Worm (Caenorhabditis elegans) whole organism, L3 larva: ENCODE measurements around the gene mre-11.
A peak's percentile ranks its signal among the peaks of the same experiment; 100 is the strongest.

ENCODE experiments used
- R02D3.7 ChIP-seq: fragments of 150-350 bp; optimal IDR thresholded peaks from 2 replicates; lab custom pipeline; 2014; ENCODE audit warnings: missing biosample characterization, missing genetic modification characterization
- ZK546.5 ChIP-seq: sonication (generic microtip); optimal IDR thresholded peaks from 2 replicates; lab custom pipeline; 2017; ENCODE audit warnings: missing biosample characterization, missing genetic modification characterization
- aly-2 ChIP-seq: fragments of 150-350 bp; optimal IDR thresholded peaks from 2 replicates; lab custom pipeline; 2014; ENCODE audit warnings: missing biosample characterization, missing genetic modification characterization
- ama-1 ChIP-seq: fragments of 150-350 bp; optimal IDR thresholded peaks from 2 replicates; lab custom pipeline; 2018
- ceh-9 ChIP-seq: sonication (generic microtip); optimal IDR thresholded peaks from 2 replicates; lab custom pipeline; 2018; ENCODE audit warnings: missing biosample characterization, missing genetic modification characterization
- egl-5 ChIP-seq: fragments of 150-350 bp; optimal IDR thresholded peaks from 2 replicates; lab custom pipeline; 2017; ENCODE audit warnings: missing biosample characterization, missing genetic modification reagents, missing genetic modification characterization, inconsistent platforms
- elt-2 ChIP-seq: sonication (generic microtip); optimal IDR thresholded peaks from 2 replicates; lab custom pipeline; 2016; ENCODE audit warnings: missing genetic modification reagents, mild to moderate bottlenecking, missing genetic modification characterization, missing compliant biosample characterization
- elt-3 ChIP-seq, 3 experiments: fragments of 150-350 bp in 1 of 3; sonication (generic microtip) in 2 of 3; optimal IDR thresholded peaks; 2 replicates in 2 of 3; 4 replicates in 1 of 3; lab custom pipeline; 2014 to 2017; ENCODE audit warnings: missing biosample characterization in 3 of 3, missing genetic modification characterization in 3 of 3
- fkh-10 ChIP-seq: sonication (generic microtip); optimal IDR thresholded peaks from 2 replicates; lab custom pipeline; 2017; ENCODE audit warnings: missing biosample characterization, missing genetic modification reagents, missing genetic modification characterization
- fkh-2 ChIP-seq: fragments of 150-350 bp; optimal IDR thresholded peaks from 2 replicates; lab custom pipeline; 2014; ENCODE audit warnings: missing biosample characterization, missing genetic modification reagents, missing genetic modification characterization
- fos-1 ChIP-seq: fragments of 150-350 bp; optimal IDR thresholded peaks from 2 replicates; lab custom pipeline; 2014; ENCODE audit warnings: missing biosample characterization, missing genetic modification characterization
- hmg-11 ChIP-seq: sonication (generic microtip); optimal IDR thresholded peaks from 2 replicates; lab custom pipeline; 2016; ENCODE audit warnings: missing genetic modification characterization, missing compliant biosample characterization
- jun-1 ChIP-seq: fragments of 150-350 bp; optimal IDR thresholded peaks from 2 replicates; lab custom pipeline; 2014; ENCODE audit warnings: missing biosample characterization, missing genetic modification reagents, missing genetic modification characterization
- lin-39 ChIP-seq: fragments of 150-350 bp; optimal IDR thresholded peaks from 2 replicates; lab custom pipeline; 2018; ENCODE audit warnings: missing biosample characterization, missing genetic modification reagents, missing genetic modification characterization
- mml-1 ChIP-seq: fragments of 150-350 bp; sonication (generic microtip); optimal IDR thresholded peaks from 3 replicates; lab custom pipeline; 2014; ENCODE audit warnings: missing biosample characterization, missing genetic modification characterization
- nfya-1 ChIP-seq: sonication (generic microtip); optimal IDR thresholded peaks from 2 replicates; lab custom pipeline; 2017; ENCODE audit warnings: missing genetic modification characterization, mild to moderate bottlenecking, missing compliant biosample characterization, antibody characterized with exemption, moderate library complexity; ENCODE audit not compliant: insufficient read depth
- nhr-23 ChIP-seq: fragments of 150-350 bp; optimal IDR thresholded peaks from 2 replicates; lab custom pipeline; 2014; ENCODE audit warnings: missing biosample characterization, missing genetic modification reagents, missing genetic modification characterization
- nhr-25 ChIP-seq: sonication (generic microtip); optimal IDR thresholded peaks from 2 replicates; lab custom pipeline; 2017; ENCODE audit warnings: missing biosample characterization, missing genetic modification characterization
- nhr-28 ChIP-seq: fragments of 150-350 bp; optimal IDR thresholded peaks from 2 replicates; lab custom pipeline; 2014; ENCODE audit warnings: missing biosample characterization, missing genetic modification characterization
- nhr-43 ChIP-seq: sonication (generic microtip); optimal IDR thresholded peaks from 2 replicates; lab custom pipeline; 2016; ENCODE audit warnings: mild to moderate bottlenecking, missing genetic modification characterization, missing compliant biosample characterization; ENCODE audit not compliant: poor library complexity, severe bottlenecking
- nhr-67 ChIP-seq: fragments of 150-350 bp; optimal IDR thresholded peaks from 2 replicates; lab custom pipeline; 2014; ENCODE audit warnings: missing biosample characterization, missing genetic modification characterization
- pqm-1 ChIP-seq: fragments of 150-350 bp; optimal IDR thresholded peaks from 2 replicates; lab custom pipeline; 2017; ENCODE audit warnings: missing biosample characterization, missing genetic modification characterization, inconsistent platforms
- skn-1 ChIP-seq: fragments of 150-350 bp; optimal IDR thresholded peaks from 2 replicates; lab custom pipeline; 2014; ENCODE audit warnings: missing biosample characterization, missing genetic modification characterization
- tbx-2 ChIP-seq: sonication (generic microtip); optimal IDR thresholded peaks from 2 replicates; lab custom pipeline; 2016; ENCODE audit warnings: mild to moderate bottlenecking, missing genetic modification characterization, missing compliant biosample characterization
- unc-39 ChIP-seq: sonication (generic microtip); optimal IDR thresholded peaks from 4 replicates; lab custom pipeline; 2017; ENCODE audit warnings: missing biosample characterization, missing genetic modification characterization
- zag-1 ChIP-seq: fragments of 150-350 bp; optimal IDR thresholded peaks from 2 replicates; lab custom pipeline; 2014; ENCODE audit warnings: missing biosample characterization, missing genetic modification characterization
- ztf-11 ChIP-seq: fragments of 150-350 bp; optimal IDR thresholded peaks from 2 replicates; lab custom pipeline; 2014; ENCODE audit warnings: missing biosample characterization, missing genetic modification characterization
- ztf-4 ChIP-seq: fragments of 150-350 bp; optimal IDR thresholded peaks from 2 replicates; lab custom pipeline; 2014; ENCODE audit warnings: missing biosample characterization, missing genetic modification characterization

mre-11 gene

ce11 chrV:10758658-10759057 is 22.0 kb upstream of the mre-11 start, which contains the start of gene F28H7.8:
TSS of gene F28H7.8 (plus strand) at chrV:10758958.
- TF ChIP-seq nhr-43 (tag; lab: Kevin White, UChicago), result no peak
- TF ChIP-seq nhr-67 (tag; lab: Kevin White, UChicago), result no peak
- no peak for TF ChIP-seq R02D3.7 (tag; lab: Kevin White, UChicago)
- no peak for TF ChIP-seq ztf-11 (tag; lab: Kevin White, UChicago)
- no peak for TF ChIP-seq nhr-28 (tag; lab: Kevin White, UChicago)
- no peak for TF ChIP-seq lin-39

ce11 chrV:10757128-10757527 is 20.5 kb upstream of the mre-11 start:
- TF ChIP-seq nhr-67 (tag; lab: Kevin White, UChicago) (no peak), egl-5 (tag; lab: Kevin White, UChicago) (peak; percentile 40), nhr-25 (tag; lab: Kevin White, UChicago) (peak; percentile 83), ceh-9 (tag; lab: Kevin White, UChicago) (no peak), ZK546.5 (no peak), nhr-23 (peak; percentile 35), ama-1 (lab: Kevin White, UChicago) (no peak)

ce11 chrV:10756698-10757097 is 20.0 kb upstream of the mre-11 start, which contains the start of gene irld-6:
TSS of gene irld-6 (minus strand) at chrV:10756798.
- no peak for TF ChIP-seq fkh-10 (GFP tag; lab: Kevin White, UChicago)
- TF ChIP-seq nhr-23, result no peak
- no peak for TF ChIP-seq mml-1
- no peak for TF ChIP-seq unc-39 (tag; lab: Kevin White, UChicago)
- TF ChIP-seq nhr-67 (tag; lab: Kevin White, UChicago), result no peak
- no peak for TF ChIP-seq aly-2 (tag; lab: Kevin White, UChicago)
- TF ChIP-seq nhr-43 (tag; lab: Kevin White, UChicago), result no peak
- no peak for TF ChIP-seq ceh-9 (tag; lab: Kevin White, UChicago)
- TF ChIP-seq nfya-1 (tag; lab: Kevin White, UChicago), result no peak
- TF ChIP-seq fos-1, result no peak
- no peak for TF ChIP-seq fkh-2 (tag; lab: Kevin White, UChicago)

- no peak for TF ChIP-seq hmg-11 (tag; lab: Kevin White, UChicago)
- no peak for TF ChIP-seq nhr-28 (tag; lab: Kevin White, UChicago)
- no peak for TF ChIP-seq ZK546.5
- TF ChIP-seq lin-39, result no peak
- no peak for TF ChIP-seq ztf-4 (tag; lab: Kevin White, UChicago)
- no peak for TF ChIP-seq nhr-43 (tag; lab: Kevin White, UChicago)
These were observed 17.4 kb upstream of the mre-11 start, which contains the start of gene F28H7.7 for ce11 chrV:10754050-10754449. TSS of gene F28H7.7 (minus strand) at chrV:10754150.

ce11 chrV:10750630-10751029 is 14.0 kb upstream of the mre-11 start, which contains the start of gene F28H7.3:
TSS of gene F28H7.3 (minus strand) at chrV:10750788.
- TF ChIP-seq elt-2 (tag; lab: Kevin White, UChicago) (peak; percentile 95), zag-1 (tag; lab: Kevin White, UChicago) (no peak), pqm-1 (tag; lab: Kevin White, UChicago) (peak; percentile 96), jun-1 (tag; lab: Kevin White, UChicago) (peak; percentile 61), skn-1 (tag; lab: Kevin White, UChicago) (no peak), nhr-43 (tag; lab: Kevin White, UChicago) (no peak)
- TF ChIP-seq, all 47 proteins: peak for 3

- TF ChIP-seq tbx-2 (tag; lab: Kevin White, UChicago) (no peak), elt-3 (tag; optimal IDR thresholded peaks at IDR 0.05; lab: Kevin White, UChicago) (no peak), pqm-1 (tag; lab: Kevin White, UChicago) (peak; percentile 40), skn-1 (tag; lab: Kevin White, UChicago) (no peak)
These were observed 10.7 kb upstream of the mre-11 start, which contains the start of the genes selt-1.2 and F28H7.2 for ce11 chrV:10747263-10747951. TSS of gene selt-1.2 (minus strand) at chrV:10747363. TSS of gene F28H7.2 (plus strand) at chrV:10747901.
